Fruit fly (Drosophila melanogaster): ENCODE results near the gene CG14947.

Gene CG14947

DNA sequence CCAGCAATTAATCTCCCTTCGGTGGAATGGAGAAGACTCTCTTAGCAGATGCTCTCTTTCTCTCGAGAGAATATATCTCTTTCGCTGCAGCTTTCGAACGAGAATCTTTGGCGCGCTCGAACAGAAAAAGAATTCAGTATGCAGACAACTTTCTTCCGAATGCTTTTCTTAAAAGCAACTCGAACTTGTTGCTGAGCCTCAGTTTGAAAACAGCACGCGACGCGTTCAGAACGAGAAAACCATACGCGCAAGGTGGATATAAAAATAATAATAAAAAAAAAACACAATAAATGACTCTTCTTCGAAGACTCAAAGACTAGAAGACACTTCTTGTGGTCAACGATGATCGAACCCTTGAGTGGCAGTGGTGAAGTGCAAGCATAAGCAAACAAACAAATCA lies 38.3 kb downstream of the CG14947 start, which contains the start of gene CG17211:
TSS of gene CG17211 (plus strand) at position 202 of the 400 bp plus-strand sequence.
- TF ChIP-seq CG14711 (tag; optimal IDR thresholded peaks at IDR 0.05) (no peak), cnc (optimal IDR thresholded peaks at IDR 0.05) (no peak), Clk (GFP tag; optimal IDR thresholded peaks at IDR 0.05) (no peak), tj (GFP tag; optimal IDR thresholded peaks at IDR 0.05) (no peak), CG7101 (tag; optimal IDR thresholded peaks at IDR 0.05) (no peak), CG1620 (GFP tag; optimal IDR thresholded peaks at IDR 0.05) (no peak)

DNA sequence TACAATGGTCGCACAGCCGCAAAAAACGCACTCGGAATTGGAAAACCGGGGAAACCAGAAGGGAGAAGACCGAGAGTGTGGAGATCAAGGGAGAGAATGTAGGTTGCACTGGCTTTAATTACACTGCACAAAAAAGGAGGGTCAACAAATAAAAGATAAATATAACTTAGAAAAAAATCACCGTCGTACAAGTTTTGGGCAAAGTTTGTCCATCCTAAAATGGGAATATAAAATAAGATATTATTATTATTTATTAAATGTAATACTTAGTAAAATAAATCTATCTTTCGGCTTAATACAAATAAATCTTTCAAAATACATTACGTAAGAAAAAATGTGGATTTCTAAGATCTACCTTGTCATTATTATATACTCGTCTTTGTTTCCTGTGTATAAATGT lies 39.9 kb downstream of the CG14947 start:
- TF ChIP-seq tj (GFP tag; optimal IDR thresholded peaks at IDR 0.05) (no peak), ovo (GFP tag; optimal IDR thresholded peaks at IDR 0.05) (no peak), Clk (GFP tag; optimal IDR thresholded peaks at IDR 0.05) (no peak), bab1 (GFP tag; optimal IDR thresholded peaks at IDR 0.05) (no peak), CG11617 (GFP tag; optimal IDR thresholded peaks at IDR 0.05) (no peak)

DNA sequence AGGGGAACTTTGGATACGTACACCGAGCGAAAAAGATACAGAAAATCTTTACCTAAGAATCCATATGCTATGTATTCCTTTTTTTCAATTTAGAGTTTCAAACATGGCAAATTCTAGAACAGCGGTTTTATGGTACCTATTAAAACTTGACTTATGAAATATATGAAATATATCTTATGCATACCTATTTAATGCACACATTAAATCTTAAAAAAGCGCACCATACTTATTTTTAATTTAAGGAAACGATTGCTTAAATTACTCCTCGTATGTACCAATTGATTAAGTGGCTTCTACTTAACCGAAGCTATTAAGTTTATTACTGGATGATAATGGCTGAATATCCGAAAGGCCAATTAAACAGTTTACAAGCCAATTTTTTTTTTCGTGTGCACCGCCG lies 44.1 kb downstream of the CG14947 start:
- no peak for TF ChIP-seq CG12768 (GFP tag; optimal IDR thresholded peaks at IDR 0.05)

Measured in whole organism, adult.